Worm (Caenorhabditis elegans) whole organism, early embryonic: ENCODE results near the gene srx-122.

Experiments used
- ceh-13 ChIP-seq: fragments of 200-800 bp; sonication (Bioruptor generic); optimal IDR thresholded peaks from 2 replicates; lab custom pipeline; 2018; ENCODE audit warnings: mild to moderate bottlenecking, missing genetic modification characterization, missing compliant biosample characterization
- scrt-1 ChIP-seq: fragments of 200-800 bp; sonication (Bioruptor generic); IDR thresholded peaks from 2 replicates; pipeline ENCODE4 v1.3.6; 2022; ENCODE audit warnings: missing genetic modification characterization, missing compliant biosample characterization

- TF ChIP-seq scrt-1 (no peak), ceh-13 (GFP tag; lab: Kevin White, UChicago) (no peak)
Measured at ce11 chrV:3247515-3247914, 50.1 kb downstream of the srx-122 start, which contains the start of gene srj-8.
